Fruit fly (Drosophila melanogaster): ENCODE data around the gene Nha1.
A peak's percentile ranks its signal among the peaks of the same experiment; 100 is the strongest.

Gene Nha1

DNA sequence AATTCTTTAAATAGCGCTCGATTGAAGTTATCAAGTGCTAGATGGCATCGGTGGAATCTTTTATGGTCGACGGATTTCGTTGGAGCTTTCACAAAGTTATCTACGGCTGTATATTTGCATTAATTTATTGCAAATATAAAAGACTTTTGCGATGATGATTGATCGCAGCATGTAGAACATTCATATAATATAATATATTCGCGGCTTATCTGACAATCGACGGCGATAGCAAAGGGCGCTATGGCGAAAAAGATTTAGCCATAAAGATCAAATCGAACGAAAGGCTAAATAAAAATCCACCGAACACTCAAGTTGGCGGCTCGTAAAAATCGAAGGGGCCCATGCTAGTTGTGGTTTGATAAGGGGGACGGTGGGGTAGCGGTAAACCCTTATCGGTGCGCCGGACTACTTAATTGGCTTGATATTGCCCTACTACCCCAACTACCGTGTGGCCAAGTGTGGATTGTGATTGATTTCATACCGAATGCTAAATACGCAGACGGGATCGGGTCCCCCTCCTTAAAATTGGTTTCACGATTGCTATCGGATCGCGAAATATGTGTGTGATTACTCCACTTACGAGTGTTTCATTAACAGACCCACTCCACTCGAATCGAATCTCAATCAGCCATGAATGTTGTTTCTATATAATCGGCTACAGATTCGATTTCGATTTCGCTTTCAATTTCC is 1.9 kb downstream of the Nha1 start (continued):
- TF ChIP-seq ind (GFP tag; optimal IDR thresholded peaks at IDR 0.05) (no peak), sima (GFP tag; optimal IDR thresholded peaks at IDR 0.05) (no peak), CG8924 (tag; optimal IDR thresholded peaks at IDR 0.05) (no peak), Ravus (GFP tag; IDR thresholded peaks at IDR 0.05) (no peak), sug (tag; optimal IDR thresholded peaks at IDR 0.05) (peak; percentile 96), Ptx1 (GFP tag; IDR thresholded peaks at IDR 0.05) (no peak), CG12942 (GFP tag; optimal IDR thresholded peaks at IDR 0.05) (no peak), chm (GFP tag; IDR thresholded peaks at IDR 0.05) (no peak), slou (GFP tag; optimal IDR thresholded peaks at IDR 0.05) (no peak), vfl (GFP tag; optimal IDR thresholded peaks at IDR 0.05) (no peak), nom (GFP tag; optimal IDR thresholded peaks at IDR 0.05) (no peak), CG18262 (tag; optimal IDR thresholded peaks at IDR 0.05) (no peak), ems (GFP tag; optimal IDR thresholded peaks at IDR 0.05) (no peak), toy (GFP tag; IDR thresholded peaks at IDR 0.05) (no peak), C15 (GFP tag; IDR thresholded peaks at IDR 0.05) (no peak), dati (GFP tag; IDR thresholded peaks at IDR 0.05) (no peak), CG2875 (GFP tag; optimal IDR thresholded peaks at IDR 0.05) (no peak), zen (tag; optimal IDR thresholded peaks at IDR 0.05) (no peak), caup (GFP tag; optimal IDR thresholded peaks at IDR 0.05; ENCODE audit: severe bottlenecking) (no peak), sd (tag; optimal IDR thresholded peaks at IDR 0.05) (peak; percentile 85), lab (GFP tag; optimal IDR thresholded peaks at IDR 0.05) (peak; percentile 65), Jarid2 (GFP tag; optimal IDR thresholded peaks at IDR 0.05) (peak; percentile 18), Hr51 (GFP tag; optimal IDR thresholded peaks at IDR 0.05) (no peak), so (GFP tag; IDR thresholded peaks at IDR 0.05) (0 out of 3 replicates have a peak, but pooled peaks have one; percentile 7), psq (GFP tag; optimal IDR thresholded peaks at IDR 0.05) (no peak), Elba2 (GFP tag; optimal IDR thresholded peaks at IDR 0.05) (no peak), CG17385 (GFP tag; optimal IDR thresholded peaks at IDR 0.05) (no peak), grn (GFP tag; optimal IDR thresholded peaks at IDR 0.05) (peak; percentile 96), CG18011 (GFP tag; optimal IDR thresholded peaks at IDR 0.05) (no peak), CG12155 (GFP tag; optimal IDR thresholded peaks at IDR 0.05) (no peak), CG12391 (tag; optimal IDR thresholded peaks at IDR 0.05) (no peak), CG13296 (GFP tag; optimal IDR thresholded peaks at IDR 0.05) (no peak), CG9817 (tag; optimal IDR thresholded peaks at IDR 0.05) (peak; percentile 4), CG7745 (tag; optimal IDR thresholded peaks at IDR 0.05) (no peak), hth (optimal IDR thresholded peaks at IDR 0.05) (no peak), scrt (GFP tag; optimal IDR thresholded peaks at IDR 0.05) (no peak), org-1 (GFP tag; optimal IDR thresholded peaks at IDR 0.05) (no peak), CG3995 (GFP tag; optimal IDR thresholded peaks at IDR 0.05) (no peak), Hey (tag; optimal IDR thresholded peaks at IDR 0.05) (peak; percentile 71), D (optimal IDR thresholded peaks at IDR 0.05) (no peak), D (GFP tag; optimal IDR thresholded peaks at IDR 0.05) (no peak), Oaz (GFP tag; IDR thresholded peaks at IDR 0.05) (no peak), CG33213 (GFP tag; optimal IDR thresholded peaks at IDR 0.05) (no peak), Deaf1 (tag; optimal IDR thresholded peaks at IDR 0.05) (peak; percentile 37), CG18764 (GFP tag; optimal IDR thresholded peaks at IDR 0.05) (no peak), CG8089 (GFP tag; optimal IDR thresholded peaks at IDR 0.05) (no peak), CG8290 (GFP tag; optimal IDR thresholded peaks at IDR 0.05) (no peak), CG8290 (tag; optimal IDR thresholded peaks at IDR 0.05) (peak in 1 of 2 experiments; percentile 8), H15 (GFP tag; IDR thresholded peaks at IDR 0.05) (no peak), CG15073 (GFP tag; optimal IDR thresholded peaks at IDR 0.05) (no peak), pzg (GFP tag; optimal IDR thresholded peaks at IDR 0.05) (no peak)
